Fruit fly (Drosophila melanogaster) whole organism: ENCODE data around the gene hzg.

Experiments used
- Dll ChIP-seq: fragments of >200 bp; optimal IDR thresholded peaks from 2 replicates; lab custom pipeline; 2017
- EcR ChIP-seq, 2 experiments: fragments of >200 bp; optimal IDR thresholded peaks; 2 replicates each; lab custom pipeline; 2017; ENCODE audit warnings: missing biosample characterization in 2 of 2, missing genetic modification characterization in 2 of 2, missing genetic modification reagents in 2 of 2
- pan ChIP-seq: fragments of >200 bp; optimal IDR thresholded peaks from 2 replicates; lab custom pipeline; 2017
- psq ChIP-seq: fragments of >200 bp; optimal IDR thresholded peaks from 2 replicates; lab custom pipeline; 2017

DNA sequence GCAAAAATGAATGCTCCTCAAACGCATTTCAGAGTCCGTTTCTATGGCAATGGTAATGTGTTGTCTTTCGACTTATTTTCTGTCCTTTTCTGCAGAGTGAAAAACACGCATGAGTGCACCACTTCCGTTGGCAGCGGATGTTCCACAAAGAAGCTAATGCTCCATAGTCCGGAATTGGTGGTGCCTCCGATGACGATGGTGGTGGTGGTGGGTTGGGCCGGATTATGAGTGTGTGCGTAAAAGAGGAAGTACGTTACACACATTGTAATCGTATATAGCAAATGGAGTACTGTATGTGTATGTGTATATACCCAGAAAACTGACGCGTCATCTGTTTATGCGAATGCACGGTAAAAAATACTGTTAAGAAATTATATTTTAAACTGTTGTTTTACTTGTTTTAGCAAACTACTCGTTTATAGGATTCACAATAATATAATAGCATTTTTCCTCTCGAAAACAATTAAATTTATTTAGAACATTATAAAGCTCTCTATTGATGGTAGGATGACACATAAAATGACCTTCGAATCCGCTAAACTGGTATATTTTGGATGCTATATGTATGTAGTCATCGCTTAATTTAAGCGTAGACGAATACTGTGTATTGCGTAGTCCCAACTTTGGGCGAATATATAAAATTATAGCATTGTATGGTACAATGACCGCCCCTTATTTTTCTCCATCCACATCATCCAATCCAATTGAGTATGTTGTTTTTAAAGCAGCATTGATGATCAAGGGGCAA, 40.7 kb upstream of the hzg start:
- no peak for TF ChIP-seq EcR (GFP tag; optimal IDR thresholded peaks at IDR 0.05; lab: Kevin White, UChicago)
- TF ChIP-seq psq, result no peak
- TF ChIP-seq pan (lab: Kevin White, UChicago), result no peak
- no peak for TF ChIP-seq Dll (lab: Kevin White, UChicago)
